Fruit fly (Drosophila melanogaster) whole organism, embryonic: Measurements from ENCODE around the gene CG43954.

ENCODE experiments used
- Abd-B ChIP-seq: fragments of 200-800 bp; sonication (Bioruptor generic); optimal IDR thresholded peaks from 2 replicates; lab custom pipeline; 2018; ENCODE audit warnings: missing biosample characterization, mild to moderate bottlenecking, missing genetic modification characterization, moderate library complexity
- Bgb ChIP-seq: fragments of 200-800 bp; sonication (Bioruptor generic); IDR thresholded peaks from 2 replicates; pipeline ENCODE4 v1.3.6; 2022; ENCODE audit warnings: missing biosample characterization, missing genetic modification characterization; ENCODE audit not compliant: partially characterized antibody
- CG10321 ChIP-seq: fragments of 200-800 bp; sonication (Bioruptor generic); IDR thresholded peaks from 2 replicates; pipeline ENCODE4 v1.3.6; 2022; ENCODE audit warnings: missing biosample characterization, missing genetic modification characterization
- CG11093 ChIP-seq: fragments of 200-800 bp; sonication (Bioruptor generic); IDR thresholded peaks from 3 replicates; pipeline ENCODE4 v1.3.6; 2022; ENCODE audit warnings: missing biosample characterization, missing genetic modification characterization
- CG11456 ChIP-seq: fragments of 200-800 bp; sonication (Bioruptor generic); IDR thresholded peaks from 3 replicates; pipeline ENCODE4 v1.3.6; 2022; ENCODE audit warnings: missing biosample characterization, missing genetic modification characterization
- CG12104 ChIP-seq: fragments of 200-800 bp; sonication (Bioruptor generic); optimal IDR thresholded peaks from 3 replicates; lab custom pipeline; 2016; ENCODE audit warnings: missing biosample characterization, missing genetic modification characterization
- CG1233 ChIP-seq: fragments of 200-800 bp; sonication (Bioruptor generic); optimal IDR thresholded peaks from 4 replicates; lab custom pipeline; 2018; ENCODE audit warnings: missing biosample characterization, mild to moderate bottlenecking, missing genetic modification characterization
- CG14965 ChIP-seq: fragments of 200-800 bp; sonication (Bioruptor generic); optimal IDR thresholded peaks from 2 replicates; lab custom pipeline; 2016; ENCODE audit warnings: missing biosample characterization, missing genetic modification characterization, borderline replicate concordance
- CG16813 ChIP-seq: fragments of 200-800 bp; sonication (Bioruptor generic); IDR thresholded peaks from 3 replicates; pipeline ENCODE4 v1.3.6; 2022; ENCODE audit warnings: missing biosample characterization, missing genetic modification characterization; ENCODE audit not compliant: partially characterized antibody
- CG17359 ChIP-seq: fragments of 200-800 bp; sonication (Bioruptor generic); optimal IDR thresholded peaks from 3 replicates; lab custom pipeline; 2018; ENCODE audit warnings: missing biosample characterization, mild to moderate bottlenecking, missing genetic modification characterization, moderate library complexity
- CG17385 ChIP-seq: fragments of 200-800 bp; sonication (Bioruptor generic); optimal IDR thresholded peaks from 3 replicates; lab custom pipeline; 2018; ENCODE audit warnings: missing biosample characterization, mild to moderate bottlenecking, missing genetic modification characterization
- CG17829 ChIP-seq: fragments of 200-800 bp; optimal IDR thresholded peaks from 2 replicates; lab custom pipeline; 2019; ENCODE audit warnings: missing biosample characterization, mild to moderate bottlenecking, missing genetic modification characterization, moderate library complexity
- CG4820 ChIP-seq: fragments of 200-800 bp; sonication (Bioruptor generic); optimal IDR thresholded peaks from 3 replicates; lab custom pipeline; 2016; ENCODE audit warnings: missing biosample characterization, missing genetic modification characterization
- CG6654 ChIP-seq: fragments of 200-800 bp; sonication (Bioruptor generic); optimal IDR thresholded peaks from 2 replicates; lab custom pipeline; 2017; ENCODE audit warnings: missing biosample characterization, mild to moderate bottlenecking, missing genetic modification characterization
- CG9817 ChIP-seq: fragments of 200-800 bp; sonication (Bioruptor generic); optimal IDR thresholded peaks from 2 replicates; lab custom pipeline; 2018; ENCODE audit warnings: missing biosample characterization, mild to moderate bottlenecking, missing genetic modification characterization, moderate library complexity
- D19B ChIP-seq: fragments of 200-800 bp; sonication (Bioruptor generic); optimal IDR thresholded peaks from 2 replicates; lab custom pipeline; 2017; ENCODE audit warnings: missing biosample characterization, mild to moderate bottlenecking, missing genetic modification characterization
- Dp ChIP-seq: fragments of 200-800 bp; sonication (Bioruptor generic); optimal IDR thresholded peaks from 2 replicates; lab custom pipeline; 2018; ENCODE audit warnings: missing biosample characterization, mild to moderate bottlenecking, missing genetic modification characterization, moderate library complexity
- E2f2 ChIP-seq: fragments of 200-800 bp; sonication (Bioruptor generic); IDR thresholded peaks from 2 replicates; pipeline ENCODE4 v1.3.6; 2022; ENCODE audit warnings: missing biosample characterization, missing genetic modification characterization
- Elba2 ChIP-seq: fragments of 200-800 bp; sonication (Bioruptor generic); optimal IDR thresholded peaks from 3 replicates; lab custom pipeline; 2016; ENCODE audit warnings: missing biosample characterization, missing genetic modification characterization
- Ets65A ChIP-seq: fragments of 200-800 bp; sonication (Bioruptor generic); peaks from one replicate; lab custom pipeline; 2016; ENCODE audit warnings: missing biosample characterization, missing genetic modification characterization
- Hr3 ChIP-seq: fragments of 200-800 bp; sonication (Bioruptor generic); optimal IDR thresholded peaks from 3 replicates; lab custom pipeline; 2016; ENCODE audit warnings: missing biosample characterization, missing genetic modification characterization
- Hsf ChIP-seq: fragments of 200-800 bp; sonication (Bioruptor generic); optimal IDR thresholded peaks from 3 replicates; lab custom pipeline; 2016; ENCODE audit warnings: missing biosample characterization, missing genetic modification characterization
- Optix ChIP-seq: fragments of 200-800 bp; sonication (Bioruptor generic); IDR thresholded peaks from 3 replicates; pipeline ENCODE4 v1.3.6; 2022; ENCODE audit warnings: missing biosample characterization, missing genetic modification characterization
- Sox102F ChIP-seq: fragments of 200-800 bp; sonication (Bioruptor generic); optimal IDR thresholded peaks from 2 replicates; lab custom pipeline; 2018; ENCODE audit warnings: missing biosample characterization, mild to moderate bottlenecking, missing genetic modification characterization, moderate library complexity
- Spps ChIP-seq: fragments of 200-800 bp; sonication (Bioruptor generic); optimal IDR thresholded peaks from 2 replicates; lab custom pipeline; 2018; ENCODE audit warnings: missing biosample characterization, mild to moderate bottlenecking, missing genetic modification characterization
- Taf1 ChIP-seq: fragments of 200-800 bp; sonication (Bioruptor generic); IDR thresholded peaks from 2 replicates; pipeline ENCODE4 v1.3.6; 2022; ENCODE audit warnings: missing biosample characterization, missing genetic modification characterization
- ac ChIP-seq: fragments of 200-800 bp; sonication (Bioruptor generic); optimal IDR thresholded peaks from 3 replicates; lab custom pipeline; 2017; ENCODE audit warnings: missing biosample characterization, mild to moderate bottlenecking, missing genetic modification characterization
- ash1 ChIP-seq: fragments of 200-800 bp; sonication (Bioruptor generic); optimal IDR thresholded peaks from 2 replicates; lab custom pipeline; 2018; ENCODE audit warnings: missing biosample characterization, mild to moderate bottlenecking, missing genetic modification characterization
- bsh ChIP-seq, 2 experiments: fragments of 200-800 bp; sonication (Bioruptor generic); optimal IDR thresholded peaks; 2 replicates each; lab custom pipeline; 2017 to 2018; ENCODE audit warnings: mild to moderate bottlenecking in 2 of 2, missing biosample characterization in 2 of 2, missing genetic modification characterization in 2 of 2, moderate library complexity in 1 of 2
- cas ChIP-seq: fragments of 200-800 bp; sonication (Bioruptor generic); IDR thresholded peaks from 2 replicates; pipeline ENCODE4 v1.3.6; 2022; ENCODE audit warnings: missing biosample characterization, missing genetic modification characterization
- ci ChIP-seq: fragments of 200-800 bp; sonication (Bioruptor generic); IDR thresholded peaks from 3 replicates; pipeline ENCODE4 v1.3.6; 2022; ENCODE audit warnings: missing biosample characterization, missing genetic modification characterization
- dan ChIP-seq: fragments of 200-800 bp; sonication (Bioruptor generic); IDR thresholded peaks from 2 replicates; pipeline ENCODE4 v1.3.6; 2022; ENCODE audit warnings: missing biosample characterization, missing genetic modification characterization
- gsb ChIP-seq: fragments of 200-800 bp; sonication (Bioruptor generic); IDR thresholded peaks from 2 replicates; pipeline ENCODE4 v1.3.6; 2022; ENCODE audit warnings: missing biosample characterization, missing genetic modification characterization
- hkb ChIP-seq, 2 experiments: fragments of 200-800 bp in 1 of 2; fragments of >200 bp in 1 of 2; sonication (Bioruptor generic) in 1 of 2; IDR thresholded peaks in 1 of 2; optimal IDR thresholded peaks in 1 of 2; 2 replicates each; pipeline versions ENCODE4 v1.3.6 to Lab custom; 2017 to 2022; ENCODE audit warnings: missing biosample characterization in 1 of 2, missing genetic modification characterization in 1 of 2
- insv ChIP-seq, 2 experiments: fragments of 200-800 bp; sonication (Bioruptor generic); optimal IDR thresholded peaks; 3 replicates each; lab custom pipeline; 2016 to 2018; ENCODE audit warnings: missing biosample characterization in 2 of 2, missing genetic modification characterization in 2 of 2
- lab ChIP-seq: fragments of 200-800 bp; sonication (Bioruptor generic); optimal IDR thresholded peaks from 3 replicates; lab custom pipeline; 2017; ENCODE audit warnings: missing biosample characterization, missing genetic modification characterization, mild to moderate bottlenecking, moderate library complexity, missing genetic modification reagents
- nerfin-1 ChIP-seq: fragments of 200-800 bp; sonication (Bioruptor generic); optimal IDR thresholded peaks from 3 replicates; lab custom pipeline; 2019; ENCODE audit warnings: missing biosample characterization, mild to moderate bottlenecking, missing genetic modification characterization, moderate library complexity
- nmo ChIP-seq: fragments of 200-800 bp; sonication (Bioruptor generic); optimal IDR thresholded peaks from 2 replicates; lab custom pipeline; 2018; ENCODE audit warnings: missing biosample characterization, mild to moderate bottlenecking, missing genetic modification characterization, moderate library complexity
- pb ChIP-seq: fragments of 200-800 bp; sonication (Bioruptor generic); optimal IDR thresholded peaks from 3 replicates; lab custom pipeline; 2016; ENCODE audit warnings: missing biosample characterization, missing genetic modification characterization
- ro ChIP-seq: fragments of 200-800 bp; sonication (Bioruptor generic); IDR thresholded peaks from 2 replicates; pipeline ENCODE4 v1.3.6; 2022; ENCODE audit warnings: missing biosample characterization, missing genetic modification characterization
- ssp ChIP-seq: fragments of 200-800 bp; sonication (Bioruptor generic); IDR thresholded peaks from 2 replicates; pipeline ENCODE4 v1.3.6; 2022; ENCODE audit warnings: missing biosample characterization, missing genetic modification characterization
- toy ChIP-seq: fragments of 200-800 bp; sonication (Bioruptor generic); IDR thresholded peaks from 2 replicates; pipeline ENCODE4 v1.3.6; 2022; ENCODE audit warnings: missing biosample characterization, missing genetic modification characterization
- tup ChIP-seq: fragments of 200-800 bp; sonication (Bioruptor generic); optimal IDR thresholded peaks from 2 replicates; lab custom pipeline; 2016; ENCODE audit warnings: missing biosample characterization, mild to moderate bottlenecking, missing genetic modification characterization, moderate library complexity
- twi ChIP-seq: fragments of 200-800 bp; optimal IDR thresholded peaks from 2 replicates; lab custom pipeline; 2019; ENCODE audit warnings: missing biosample characterization, mild to moderate bottlenecking, missing genetic modification characterization, moderate library complexity
- unpg ChIP-seq: fragments of 200-800 bp; sonication (Bioruptor generic); optimal IDR thresholded peaks from 3 replicates; lab custom pipeline; 2018; ENCODE audit warnings: missing biosample characterization, mild to moderate bottlenecking, missing genetic modification characterization, moderate library complexity
- usp ChIP-seq: fragments of >200 bp; optimal IDR thresholded peaks from 2 replicates; lab custom pipeline; 2017; ENCODE audit warnings: missing biosample characterization, missing genetic modification characterization
- vvl ChIP-seq: fragments of 200-800 bp; sonication (Bioruptor generic); IDR thresholded peaks from 2 replicates; pipeline ENCODE4 v1.3.6; 2022; ENCODE audit warnings: missing biosample characterization, missing genetic modification characterization
- yki ChIP-seq: fragments of >200 bp; optimal IDR thresholded peaks from 3 replicates; lab custom pipeline; 2018
- zf30C ChIP-seq: fragments of 200-800 bp; sonication (Bioruptor generic); optimal IDR thresholded peaks from 3 replicates; lab custom pipeline; 2018; ENCODE audit warnings: missing biosample characterization, mild to moderate bottlenecking, missing genetic modification characterization
- zfh2 ChIP-seq: fragments of 200-800 bp; sonication (Bioruptor generic); optimal IDR thresholded peaks from 2 replicates; lab custom pipeline; 2016; ENCODE audit warnings: missing biosample characterization, missing genetic modification characterization

The CG43954 gene

dm6 chr3L:16647578-16648113 is 63.8 kb downstream of the CG43954 start, which contains the start of gene Abl (continued):
- TF ChIP-seq CG1233 (GFP tag; lab: Kevin White, UChicago): peak; percentile 7
- peak; percentile 33 for TF ChIP-seq Spps (tag; lab: Kevin White, UChicago)
- TF ChIP-seq Ets65A (GFP tag; lab: Kevin White, UChicago): peak; percentile 97
- peak; percentile 66 for TF ChIP-seq vvl (GFP tag; lab: Robert Waterston, UW)
- peak; percentile 36 to 42 for TF ChIP-seq bsh (GFP tag; optimal IDR thresholded peaks at IDR 0.05; lab: Kevin White, UChicago)
- TF ChIP-seq pb (GFP tag; lab: Kevin White, UChicago): peak; percentile 29
- TF ChIP-seq CG17359: peak; percentile 49
- no peak for TF ChIP-seq D19B (GFP tag; lab: Kevin White, UChicago)
- TF ChIP-seq Elba2 (GFP tag; lab: Kevin White, UChicago): peak; percentile 84
- no peak for TF ChIP-seq usp (GFP tag; lab: Kevin White, UChicago)
- TF ChIP-seq nmo (GFP tag; lab: Kevin White, UChicago): peak; percentile 79
- TF ChIP-seq CG10321: no peak
- peak; percentile 31 for TF ChIP-seq unpg (GFP tag; lab: Kevin White, UChicago)
- TF ChIP-seq gsb: no peak
- 0 out of 2 replicates have a peak, but pooled peaks have one; percentile 21 for TF ChIP-seq cas
- TF ChIP-seq ro (GFP tag; lab: Robert Waterston, UW): no peak
- TF ChIP-seq E2f2 (GFP tag; lab: Robert Waterston, UW): peak; percentile 92
- no peak for TF ChIP-seq Optix
- TF ChIP-seq toy (GFP tag; lab: Robert Waterston, UW): no peak
- TF ChIP-seq CG17829 (tag; lab: Kevin White, UChicago): peak; percentile 77
- TF ChIP-seq Hsf: peak; percentile 75
- peak; percentile 69 for TF ChIP-seq CG9817
- peak; percentile 85 for TF ChIP-seq Abd-B (GFP tag; lab: Kevin White, UChicago)
- TF ChIP-seq twi (tag; lab: Kevin White, UChicago): no peak
- TF ChIP-seq ci (GFP tag; lab: Robert Waterston, UW): peak; percentile 76
- TF ChIP-seq dan (GFP tag; lab: Robert Waterston, UW): no peak
- no peak for TF ChIP-seq yki (lab: Kevin White, UChicago)
- no peak for TF ChIP-seq zf30C (GFP tag; lab: Kevin White, UChicago)
- TF ChIP-seq CG6654 (GFP tag; lab: Kevin White, UChicago): no peak
- peak; percentile 26 for TF ChIP-seq hkb (optimal IDR thresholded peaks at IDR 0.05; lab: Kevin White, UChicago)
- peak; percentile 43; the same call in 1 of the 2 replicates for TF ChIP-seq hkb (GFP tag; IDR thresholded peaks at IDR 0.05; lab: Robert Waterston, UW)
- peak; percentile 31 for TF ChIP-seq CG4820
- TF ChIP-seq tup: no peak
- TF ChIP-seq Taf1 (GFP tag; lab: Robert Waterston, UW): no peak
- TF ChIP-seq CG12104 (GFP tag; lab: Kevin White, UChicago): peak; percentile 11
- TF ChIP-seq ac (GFP tag; lab: Kevin White, UChicago): no peak
- peak; percentile 91 for TF ChIP-seq Bgb (GFP tag; lab: Robert Waterston, UW)
- peak; percentile 69 for TF ChIP-seq ash1 (GFP tag; lab: Kevin White, UChicago)
- TF ChIP-seq Hr3 (GFP tag; lab: Kevin White, UChicago): peak; percentile 44
- TF ChIP-seq CG17385: no peak
- peak; percentile 89 for TF ChIP-seq nerfin-1 (tag; lab: Kevin White, UChicago)
- TF ChIP-seq ssp (GFP tag; lab: Robert Waterston, UW): peak; percentile 50; the same call in 1 of the 2 replicates
- no peak for TF ChIP-seq CG11093
- TF ChIP-seq Sox102F (GFP tag; lab: Kevin White, UChicago): peak; percentile 19
- peak; percentile 88 for TF ChIP-seq zfh2 (GFP tag; lab: Kevin White, UChicago)
- TF ChIP-seq CG16813 (GFP tag; lab: Robert Waterston, UW): peak; percentile 79
- TF ChIP-seq CG14965 (GFP tag; lab: Kevin White, UChicago): peak; percentile 23
- TF ChIP-seq Dp (GFP tag; lab: Kevin White, UChicago): peak; percentile 90
- TF ChIP-seq lab (GFP tag; lab: Kevin White, UChicago): peak; percentile 74
- peak; percentile 86 to 99 for TF ChIP-seq insv (GFP tag; optimal IDR thresholded peaks at IDR 0.05; lab: Kevin White, UChicago)
- peak; percentile 64; the same call in 1 of the 3 replicates for TF ChIP-seq CG11456 (GFP tag; lab: Robert Waterston, UW)
